Fruit fly (Drosophila melanogaster): Measurements from ENCODE around the gene santa-maria.

santa-maria gene

DNA sequence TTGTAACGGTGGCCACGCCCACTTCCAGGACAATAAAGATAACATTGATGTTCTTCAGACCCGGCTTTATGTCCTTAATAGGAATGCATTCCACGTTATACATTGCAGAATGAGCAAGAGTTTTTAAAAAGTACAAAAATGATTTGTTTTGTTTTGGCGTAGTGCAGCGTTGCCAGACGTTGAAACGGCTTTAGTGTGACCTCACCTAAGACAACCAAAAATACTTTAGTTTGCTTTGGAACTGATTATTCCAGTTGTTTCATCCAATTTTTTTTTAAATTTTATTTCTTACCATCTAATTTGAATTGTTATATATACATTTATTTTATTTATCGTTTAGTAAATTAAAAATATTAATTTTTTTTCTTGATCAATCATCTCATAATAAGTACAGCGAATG is 41.4 kb downstream of the santa-maria start, which contains the start of gene CG5181:
TSS of gene CG5181 (minus strand) at position 208 of the 400 bp plus-strand sequence.
- TF ChIP-seq pan (optimal IDR thresholded peaks at IDR 0.05) (no peak), psq (optimal IDR thresholded peaks at IDR 0.05) (no peak), Dll (optimal IDR thresholded peaks at IDR 0.05) (no peak), CG8478 (optimal IDR thresholded peaks at IDR 0.05) (no peak), usp (GFP tag; optimal IDR thresholded peaks at IDR 0.05) (no peak), EcR (GFP tag; optimal IDR thresholded peaks at IDR 0.05) (no peak)

DNA sequence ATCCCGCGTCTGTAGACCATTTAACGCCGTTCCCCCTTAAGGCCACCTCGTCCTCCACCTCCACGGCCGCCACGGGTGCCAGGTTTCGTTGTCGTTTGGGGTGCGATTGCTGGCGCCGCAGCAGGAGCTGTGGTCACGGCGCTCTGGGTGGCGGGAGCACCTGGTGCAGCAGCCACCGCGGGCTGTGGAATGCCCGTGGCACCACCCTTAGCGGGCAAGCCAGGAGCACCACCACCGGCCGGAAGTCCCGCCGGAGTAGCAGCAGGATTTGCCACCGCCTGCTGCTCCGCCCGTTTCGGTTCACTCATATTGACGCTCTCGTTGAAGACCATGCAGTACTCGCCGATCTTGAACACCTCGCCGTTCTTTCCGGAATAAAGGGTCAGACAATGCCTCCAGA is 42.0 kb downstream of the santa-maria start:
- TF ChIP-seq pan (optimal IDR thresholded peaks at IDR 0.05), result no peak
- TF ChIP-seq EcR (GFP tag; optimal IDR thresholded peaks at IDR 0.05), result no peak
- no peak for TF ChIP-seq usp (GFP tag; optimal IDR thresholded peaks at IDR 0.05)
- TF ChIP-seq Dll (optimal IDR thresholded peaks at IDR 0.05), result no peak

DNA sequence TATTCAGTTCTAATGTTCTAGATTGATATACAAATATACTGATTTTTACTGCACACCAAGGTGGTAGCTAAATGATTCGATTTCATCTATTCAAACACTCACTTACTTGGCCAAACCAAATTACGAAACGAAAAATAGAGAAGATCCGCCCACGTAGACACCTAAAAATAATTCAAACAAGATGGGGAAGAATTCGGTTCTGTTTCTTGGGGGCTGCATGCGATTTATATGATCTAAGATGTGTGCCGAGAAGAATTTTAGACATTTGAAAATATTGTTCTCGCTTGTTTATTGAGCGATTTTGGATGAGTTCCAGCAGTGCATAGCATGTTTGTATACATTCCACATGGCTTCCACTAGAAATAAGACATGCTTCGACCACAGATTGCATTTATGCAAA is 43.4 kb downstream of the santa-maria start:
- TF ChIP-seq pan (optimal IDR thresholded peaks at IDR 0.05) (no peak), Dll (optimal IDR thresholded peaks at IDR 0.05) (no peak), CG8478 (optimal IDR thresholded peaks at IDR 0.05) (no peak), psq (optimal IDR thresholded peaks at IDR 0.05) (no peak), EcR (GFP tag; optimal IDR thresholded peaks at IDR 0.05) (no peak), usp (GFP tag; optimal IDR thresholded peaks at IDR 0.05) (no peak)

DNA sequence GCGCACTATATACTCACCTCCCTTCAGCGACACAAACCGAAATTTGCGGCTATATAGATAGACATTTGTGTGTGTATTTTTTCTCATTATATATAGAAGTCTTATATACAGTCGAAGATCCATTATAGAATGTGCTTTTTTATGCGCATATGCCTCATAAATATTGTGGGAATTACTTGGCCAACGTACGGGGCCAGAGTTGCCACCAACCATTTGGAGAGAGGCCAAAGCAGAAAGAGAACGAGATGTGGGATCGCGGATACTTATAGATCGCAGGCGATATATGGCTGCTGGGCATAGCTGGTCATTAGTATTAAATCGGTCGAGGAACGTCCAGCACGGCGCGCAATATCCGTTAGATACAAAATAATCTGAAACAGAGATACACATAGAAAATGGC is 46.1 kb downstream of the santa-maria start, which contains the start of gene CG5177:
TSS of gene CG5177 (plus strand) at position 305 of the 400 bp plus-strand sequence.
- TF ChIP-seq psq (optimal IDR thresholded peaks at IDR 0.05) (no peak), pan (optimal IDR thresholded peaks at IDR 0.05) (no peak), Dll (optimal IDR thresholded peaks at IDR 0.05) (no peak), CG8478 (optimal IDR thresholded peaks at IDR 0.05) (no peak), usp (GFP tag; optimal IDR thresholded peaks at IDR 0.05) (no peak), EcR (GFP tag; optimal IDR thresholded peaks at IDR 0.05) (no peak)

DNA sequence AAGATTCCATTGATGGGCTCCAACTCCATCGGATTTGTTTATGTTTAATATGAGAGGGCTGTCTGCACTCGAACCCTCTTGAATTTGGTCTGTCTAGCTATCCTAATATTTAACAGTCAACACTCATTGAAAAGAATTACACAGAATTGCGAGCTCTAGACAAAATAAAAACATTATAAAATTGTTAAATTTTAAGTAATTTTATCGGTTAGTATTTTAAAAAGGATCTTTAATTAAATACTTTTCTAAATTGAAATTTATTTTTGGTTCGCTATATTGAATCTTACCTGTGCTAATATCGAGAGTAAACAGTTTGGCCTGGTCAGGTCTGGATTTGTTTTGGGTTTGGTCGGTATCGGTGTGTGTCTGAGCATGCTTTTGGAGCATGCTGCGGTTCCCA is 49.4 kb downstream of the santa-maria start:
- no peak for TF ChIP-seq pan (optimal IDR thresholded peaks at IDR 0.05)
- TF ChIP-seq usp (GFP tag; optimal IDR thresholded peaks at IDR 0.05), result no peak
- no peak for TF ChIP-seq Dll (optimal IDR thresholded peaks at IDR 0.05)
- TF ChIP-seq psq (optimal IDR thresholded peaks at IDR 0.05), result no peak
- TF ChIP-seq EcR (GFP tag; optimal IDR thresholded peaks at IDR 0.05), result no peak
- TF ChIP-seq CG8478 (optimal IDR thresholded peaks at IDR 0.05), result no peak

DNA sequence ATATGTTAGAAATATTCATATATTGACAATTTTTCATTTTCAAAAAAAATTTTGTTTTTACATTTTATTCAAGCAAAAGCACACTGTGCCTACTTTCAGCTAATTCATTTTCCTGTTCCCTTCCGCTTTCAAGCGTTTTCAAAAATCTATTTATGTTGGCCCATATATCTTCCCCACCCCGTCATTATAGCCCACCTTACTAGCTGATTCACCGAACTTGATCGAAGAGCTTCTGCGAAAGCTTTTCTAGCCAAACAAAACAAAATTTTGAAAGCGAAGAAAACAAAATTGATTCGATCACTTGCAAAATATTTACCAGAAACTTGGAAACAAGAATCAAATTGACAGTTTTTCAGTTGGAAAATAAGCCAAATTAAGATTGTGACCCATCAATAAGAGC is 50.0 kb downstream of the santa-maria start, which contains the start of gene CG5171:
TSS of gene CG5171 (plus strand) at position 311 of the 400 bp plus-strand sequence.
- TF ChIP-seq psq (optimal IDR thresholded peaks at IDR 0.05) (no peak), EcR (GFP tag; optimal IDR thresholded peaks at IDR 0.05) (no peak), CG8478 (optimal IDR thresholded peaks at IDR 0.05) (no peak), Dll (optimal IDR thresholded peaks at IDR 0.05) (no peak), usp (GFP tag; optimal IDR thresholded peaks at IDR 0.05) (no peak), pan (optimal IDR thresholded peaks at IDR 0.05) (no peak)

DNA sequence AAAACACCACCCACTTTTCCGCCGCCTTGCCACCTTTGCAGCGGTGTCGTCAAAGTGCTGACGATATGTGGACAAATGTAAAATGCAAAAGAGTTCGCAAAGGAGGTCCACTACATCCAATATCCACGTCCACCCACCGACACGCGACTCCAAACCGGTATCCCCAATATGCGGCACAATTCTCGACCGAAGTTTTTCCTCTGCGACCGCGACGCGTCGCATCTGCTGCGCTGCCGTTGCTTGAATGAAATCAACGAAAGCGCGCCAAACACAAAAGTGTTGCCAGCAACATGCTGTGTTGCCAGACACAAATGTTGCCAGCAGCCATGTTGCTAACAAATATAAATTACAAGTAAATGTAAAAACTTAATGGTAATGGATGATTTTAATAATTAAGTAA is 52.5 kb downstream of the santa-maria start, which contains the start of gene CG5160:
TSS of gene CG5160 (minus strand) at position 223 of the 400 bp plus-strand sequence.
- TF ChIP-seq psq (optimal IDR thresholded peaks at IDR 0.05) (no peak), Dll (optimal IDR thresholded peaks at IDR 0.05) (no peak), CG8478 (optimal IDR thresholded peaks at IDR 0.05) (no peak), usp (GFP tag; optimal IDR thresholded peaks at IDR 0.05) (no peak), EcR (GFP tag; optimal IDR thresholded peaks at IDR 0.05) (no peak), pan (optimal IDR thresholded peaks at IDR 0.05) (no peak)

DNA sequence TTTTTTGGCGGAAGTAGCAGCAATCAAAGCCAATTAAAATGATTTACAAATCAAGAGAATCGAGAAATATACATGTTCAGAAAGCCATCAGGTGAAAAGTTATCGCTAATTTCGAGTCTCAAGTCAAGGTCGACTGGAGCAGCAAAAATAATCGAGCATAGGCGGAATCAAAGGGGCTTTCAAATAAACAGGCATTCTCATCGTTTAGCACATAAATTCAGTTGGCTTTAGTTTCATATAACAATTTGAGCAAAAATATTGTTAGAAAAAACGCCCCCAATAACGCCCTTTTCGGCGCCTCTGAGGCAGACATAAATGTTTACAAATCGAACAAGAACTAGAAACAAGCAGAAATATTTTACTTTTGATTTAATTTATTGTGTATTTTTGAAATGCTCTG is 53.3 kb downstream of the santa-maria start:
- TF ChIP-seq Dll (optimal IDR thresholded peaks at IDR 0.05), result no peak
- no peak for TF ChIP-seq EcR (GFP tag; optimal IDR thresholded peaks at IDR 0.05)
- no peak for TF ChIP-seq psq (optimal IDR thresholded peaks at IDR 0.05)
- TF ChIP-seq pan (optimal IDR thresholded peaks at IDR 0.05), result no peak
- no peak for TF ChIP-seq CG8478 (optimal IDR thresholded peaks at IDR 0.05)
- no peak for TF ChIP-seq usp (GFP tag; optimal IDR thresholded peaks at IDR 0.05)

DNA sequence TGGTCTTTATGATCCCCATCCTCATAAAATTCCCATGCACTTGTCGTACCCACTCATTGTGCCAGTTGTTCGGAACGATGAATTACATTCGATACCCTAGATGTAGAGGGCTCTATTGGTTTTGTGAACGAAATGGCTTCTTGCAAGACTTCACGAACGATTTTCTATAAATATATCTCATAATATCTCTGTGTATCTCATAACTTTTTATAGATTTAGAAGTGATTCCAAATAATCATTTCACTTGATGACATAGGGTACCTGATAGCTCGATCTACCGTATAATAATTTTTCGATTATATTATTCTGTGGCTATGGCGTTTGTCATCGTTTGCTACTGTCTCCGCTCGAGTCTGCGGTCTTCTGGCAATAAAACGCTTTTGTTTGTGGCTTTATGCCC is 54.1 kb downstream of the santa-maria start:
- no peak for TF ChIP-seq CG8478 (optimal IDR thresholded peaks at IDR 0.05)
- TF ChIP-seq pan (optimal IDR thresholded peaks at IDR 0.05), result peak; percentile 29
- no peak for TF ChIP-seq psq (optimal IDR thresholded peaks at IDR 0.05)

DNA sequence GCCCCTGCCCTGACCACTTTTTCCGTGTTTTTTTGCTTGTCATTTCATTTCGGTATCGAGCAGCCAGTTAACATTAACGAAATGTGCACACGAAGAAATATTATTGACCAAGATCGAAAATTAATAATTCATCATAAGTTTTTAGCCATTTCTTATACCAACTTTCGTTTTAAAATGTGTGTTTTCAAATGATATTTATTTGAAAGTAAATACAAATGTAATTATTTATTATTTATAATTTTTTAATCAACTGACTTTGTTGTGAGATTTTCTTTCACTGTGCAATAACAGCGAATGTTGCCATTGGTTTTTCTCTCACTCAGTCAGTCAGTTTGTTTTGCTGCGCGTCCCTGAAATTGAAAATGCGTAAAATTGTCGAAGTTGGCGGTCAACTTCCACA is 55.2 kb downstream of the santa-maria start:
- TF ChIP-seq EcR (GFP tag; optimal IDR thresholded peaks at IDR 0.05), result no peak
- TF ChIP-seq usp (GFP tag; optimal IDR thresholded peaks at IDR 0.05), result no peak
- TF ChIP-seq psq (optimal IDR thresholded peaks at IDR 0.05), result no peak
- no peak for TF ChIP-seq CG8478 (optimal IDR thresholded peaks at IDR 0.05)
- TF ChIP-seq Dll (optimal IDR thresholded peaks at IDR 0.05), result no peak
- TF ChIP-seq pan (optimal IDR thresholded peaks at IDR 0.05), result no peak
